Worm (Caenorhabditis elegans): ENCODE results near the gene F17H10.1.

Gene F17H10.1

ce11 chrX:13104966-13105365, at the start of gene F17H10.1:
TSS of gene F17H10.1 (plus strand) at chrX:13105241.
- TF ChIP-seq tab-1 (GFP tag; IDR thresholded peaks at IDR 0.05) = no peak
- no peak for TF ChIP-seq ref-1 (GFP tag; conservative IDR thresholded peaks at IDR 0.05)
- TF ChIP-seq flt-1 (GFP tag; IDR thresholded peaks at IDR 0.05) = peak; percentile 65; the same call in 1 of the 2 replicates

- TF ChIP-seq T22C8.4 (GFP tag; IDR thresholded peaks at IDR 0.05) = no peak
- no peak for TF ChIP-seq cog-1 (tag; optimal IDR thresholded peaks at IDR 0.05)
- no peak for TF ChIP-seq ref-1 (GFP tag; conservative IDR thresholded peaks at IDR 0.05)
- TF ChIP-seq med-1 (GFP tag; optimal IDR thresholded peaks at IDR 0.05; ENCODE audit: insufficient read depth) = no peak
Measured at ce11 chrX:13055560-13055959, 49.5 kb upstream of the F17H10.1 start, which contains the start of gene K03A11.6. TSS of gene K03A11.6 (plus strand) at chrX:13055860.

ce11 chrX:13059984-13060383, 45.1 kb upstream of the F17H10.1 start:
- TF ChIP-seq flt-1 (GFP tag; IDR thresholded peaks at IDR 0.05) = no peak

ce11 chrX:13061366-13061765, 43.7 kb upstream of the F17H10.1 start:
- TF ChIP-seq cog-1 (tag; optimal IDR thresholded peaks at IDR 0.05) = no peak
- no peak for TF ChIP-seq tab-1 (GFP tag; IDR thresholded peaks at IDR 0.05)
- no peak for TF ChIP-seq T22C8.4 (GFP tag; IDR thresholded peaks at IDR 0.05)
- no peak for TF ChIP-seq klf-2 (GFP tag; conservative IDR thresholded peaks at IDR 0.05)
- no peak for TF ChIP-seq ztf-23 (GFP tag; IDR thresholded peaks at IDR 0.05)
- no peak for TF ChIP-seq ztf-29 (GFP tag; IDR thresholded peaks at IDR 0.05)
- no peak for TF ChIP-seq flt-1 (GFP tag; IDR thresholded peaks at IDR 0.05)
- TF ChIP-seq ref-1 (GFP tag; conservative IDR thresholded peaks at IDR 0.05) = no peak

ce11 chrX:13062934-13063585, 42.0 kb upstream of the F17H10.1 start, which contains the start of gene K03A11.5:
TSS of gene K03A11.5 (plus strand) at chrX:13063535.
- TF ChIP-seq ztf-23 (GFP tag; IDR thresholded peaks at IDR 0.05) (no peak), tab-1 (GFP tag; IDR thresholded peaks at IDR 0.05) (no peak), ztf-29 (GFP tag; IDR thresholded peaks at IDR 0.05) (no peak), ref-1 (GFP tag; conservative IDR thresholded peaks at IDR 0.05) (no peak), med-1 (GFP tag; optimal IDR thresholded peaks at IDR 0.05; ENCODE audit: insufficient read depth) (no peak), T22C8.4 (GFP tag; IDR thresholded peaks at IDR 0.05) (no peak), flt-1 (GFP tag; IDR thresholded peaks at IDR 0.05) (no peak), cog-1 (tag; optimal IDR thresholded peaks at IDR 0.05) (no peak), klf-2 (GFP tag; conservative IDR thresholded peaks at IDR 0.05) (no peak)

ce11 chrX:13071120-13071519, 33.9 kb upstream of the F17H10.1 start, which contains the start of gene cpx-2:
TSS of gene cpx-2 (minus strand) at chrX:13071220.
- TF ChIP-seq tab-1 (GFP tag; IDR thresholded peaks at IDR 0.05) = no peak
- TF ChIP-seq klf-2 (GFP tag; conservative IDR thresholded peaks at IDR 0.05) = no peak
- TF ChIP-seq ztf-23 (GFP tag; IDR thresholded peaks at IDR 0.05) = no peak
- TF ChIP-seq T22C8.4 (GFP tag; IDR thresholded peaks at IDR 0.05) = no peak
- TF ChIP-seq med-1 (GFP tag; optimal IDR thresholded peaks at IDR 0.05; ENCODE audit: insufficient read depth) = no peak
- TF ChIP-seq cog-1 (tag; optimal IDR thresholded peaks at IDR 0.05) = no peak
- TF ChIP-seq ref-1 (GFP tag; conservative IDR thresholded peaks at IDR 0.05) = no peak
- no peak for TF ChIP-seq ztf-29 (GFP tag; IDR thresholded peaks at IDR 0.05)
- TF ChIP-seq flt-1 (GFP tag; IDR thresholded peaks at IDR 0.05) = no peak

ce11 chrX:13074373-13074772, 30.7 kb upstream of the F17H10.1 start, which contains the start of gene ceh-28:
TSS of gene ceh-28 (plus strand) at chrX:13074673.
- no peak for TF ChIP-seq tab-1 (GFP tag; IDR thresholded peaks at IDR 0.05)
- TF ChIP-seq med-1 (GFP tag; optimal IDR thresholded peaks at IDR 0.05; ENCODE audit: insufficient read depth) = no peak
- TF ChIP-seq flt-1 (GFP tag; IDR thresholded peaks at IDR 0.05) = no peak
- TF ChIP-seq T22C8.4 (GFP tag; IDR thresholded peaks at IDR 0.05) = no peak
- no peak for TF ChIP-seq ztf-29 (GFP tag; IDR thresholded peaks at IDR 0.05)
- TF ChIP-seq ref-1 (GFP tag; conservative IDR thresholded peaks at IDR 0.05) = no peak
- TF ChIP-seq klf-2 (GFP tag; conservative IDR thresholded peaks at IDR 0.05) = no peak
- TF ChIP-seq cog-1 (tag; optimal IDR thresholded peaks at IDR 0.05) = no peak
- no peak for TF ChIP-seq ztf-23 (GFP tag; IDR thresholded peaks at IDR 0.05)

- no peak for TF ChIP-seq klf-2 (GFP tag; conservative IDR thresholded peaks at IDR 0.05)
- TF ChIP-seq tab-1 (GFP tag; IDR thresholded peaks at IDR 0.05) = no peak
- no peak for TF ChIP-seq flt-1 (GFP tag; IDR thresholded peaks at IDR 0.05)
- no peak for TF ChIP-seq cog-1 (tag; optimal IDR thresholded peaks at IDR 0.05)
- TF ChIP-seq med-1 (GFP tag; optimal IDR thresholded peaks at IDR 0.05; ENCODE audit: insufficient read depth) = no peak
- no peak for TF ChIP-seq T22C8.4 (GFP tag; IDR thresholded peaks at IDR 0.05)
- TF ChIP-seq ztf-23 (GFP tag; IDR thresholded peaks at IDR 0.05) = no peak
- TF ChIP-seq ref-1 (GFP tag; conservative IDR thresholded peaks at IDR 0.05) = no peak
- no peak for TF ChIP-seq ztf-29 (GFP tag; IDR thresholded peaks at IDR 0.05)
Measured at ce11 chrX:13077872-13078271, 27.2 kb upstream of the F17H10.1 start, which contains the start of gene K03A11.4. TSS of gene K03A11.4 (plus strand) at chrX:13078172.

ce11 chrX:13082326-13082725, 22.7 kb upstream of the F17H10.1 start, which contains the start of gene str-10:
TSS of gene str-10 (plus strand) at chrX:13082626.
- TF ChIP-seq T22C8.4 (GFP tag; IDR thresholded peaks at IDR 0.05) = no peak
- no peak for TF ChIP-seq ztf-29 (GFP tag; IDR thresholded peaks at IDR 0.05)
- no peak for TF ChIP-seq ref-1 (GFP tag; conservative IDR thresholded peaks at IDR 0.05)
- TF ChIP-seq cog-1 (tag; optimal IDR thresholded peaks at IDR 0.05) = no peak
- no peak for TF ChIP-seq tab-1 (GFP tag; IDR thresholded peaks at IDR 0.05)
- no peak for TF ChIP-seq ztf-23 (GFP tag; IDR thresholded peaks at IDR 0.05)
- TF ChIP-seq med-1 (GFP tag; optimal IDR thresholded peaks at IDR 0.05; ENCODE audit: insufficient read depth) = no peak
- no peak for TF ChIP-seq flt-1 (GFP tag; IDR thresholded peaks at IDR 0.05)
- no peak for TF ChIP-seq klf-2 (GFP tag; conservative IDR thresholded peaks at IDR 0.05)

ce11 chrX:13084273-13084672, 20.8 kb upstream of the F17H10.1 start, which contains the start of gene R03G8.1:
TSS of gene R03G8.1 (plus strand) at chrX:13084573.
- TF ChIP-seq cog-1 (tag; optimal IDR thresholded peaks at IDR 0.05) (no peak), T22C8.4 (GFP tag; IDR thresholded peaks at IDR 0.05) (no peak), med-1 (GFP tag; optimal IDR thresholded peaks at IDR 0.05; ENCODE audit: insufficient read depth) (no peak), tab-1 (GFP tag; IDR thresholded peaks at IDR 0.05) (no peak), flt-1 (GFP tag; IDR thresholded peaks at IDR 0.05) (no peak), ztf-29 (GFP tag; IDR thresholded peaks at IDR 0.05) (no peak)
